Worm (Caenorhabditis elegans): ENCODE results near the gene math-44.
"Not testable (repeated sequence)": the region's sequence is repeated elsewhere in the genome, so short reads cannot be mapped to it uniquely, and the experiment has no call there.

Gene math-44

DNA sequence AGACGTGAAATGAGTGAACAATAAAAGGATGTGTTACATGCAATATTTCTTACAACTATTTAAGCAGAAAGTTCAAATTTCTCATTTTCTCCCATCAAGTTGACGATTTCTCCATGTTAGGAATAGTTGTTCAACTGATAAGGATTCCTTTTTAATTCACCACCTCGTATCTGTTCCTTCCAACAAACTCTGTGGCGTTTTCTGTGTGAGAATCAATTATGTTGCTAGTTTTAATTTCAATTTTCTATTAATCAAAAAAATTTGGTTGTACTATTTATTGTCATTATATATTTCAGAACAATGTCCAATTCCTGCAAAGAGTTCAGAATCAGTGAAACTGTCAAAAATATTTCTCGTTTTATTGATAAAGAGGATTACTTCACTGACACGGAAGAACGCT, at the start of gene math-44:
TSS of gene math-44 (plus strand) at position 301 of the 400 bp plus-strand sequence.
- TF ChIP-seq sma-9 (GFP tag; optimal IDR thresholded peaks at IDR 0.05) (no peak), sma-9 (tag; optimal IDR thresholded peaks at IDR 0.05) (no peak), nhr-77 (tag; optimal IDR thresholded peaks at IDR 0.05) (no peak), ztf-1 (GFP tag; conservative IDR thresholded peaks at IDR 0.05) (no peak), sma-3 (GFP tag; optimal IDR thresholded peaks at IDR 0.05) (no peak), mab-5 (tag; optimal IDR thresholded peaks at IDR 0.05) (no peak), egl-27 (tag; optimal IDR thresholded peaks at IDR 0.05) (no peak), elt-1 (tag; optimal IDR thresholded peaks at IDR 0.05) (no peak), nhr-11 (tag; optimal IDR thresholded peaks at IDR 0.05) (no peak), R02D3.7 (tag; optimal IDR thresholded peaks at IDR 0.05) (no peak), ama-1 (optimal IDR thresholded peaks at IDR 0.05) (no peak), nhr-23 (tag; optimal IDR thresholded peaks at IDR 0.05) (no peak), mdl-1 (tag; optimal IDR thresholded peaks at IDR 0.05) (no peak), dmd-4 (tag; optimal IDR thresholded peaks at IDR 0.05) (no peak), lin-39 (tag; optimal IDR thresholded peaks at IDR 0.05) (no peak), lin-11 (tag; optimal IDR thresholded peaks at IDR 0.05) (no peak), blmp-1 (tag; optimal IDR thresholded peaks at IDR 0.05; ENCODE audit: insufficient read depth) (no peak), snpc-4 (tag; optimal IDR thresholded peaks at IDR 0.05) (no peak)

DNA sequence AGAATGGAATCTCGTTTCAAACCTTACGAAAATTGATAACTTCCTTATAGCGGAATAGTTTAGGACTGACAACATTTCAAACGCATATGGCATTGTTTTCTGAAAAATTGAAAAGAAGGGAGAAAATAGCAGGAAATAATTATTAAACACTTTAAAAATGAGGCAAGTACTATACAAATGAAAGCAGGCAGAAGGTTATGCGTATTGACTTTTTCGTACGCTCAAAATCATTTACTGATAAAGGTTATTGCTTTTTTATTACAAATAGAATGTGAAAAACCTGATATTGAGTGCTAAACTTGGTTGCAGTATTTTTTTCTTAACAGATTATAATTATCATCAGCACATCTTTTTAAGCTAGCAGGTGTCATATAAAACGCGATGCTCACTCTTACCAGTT, 49.5 kb upstream of the math-44 start, which contains the start of gene ZK250.13:
TSS of gene ZK250.13 (minus strand) at position 101 of the 400 bp plus-strand sequence.
- TF ChIP-seq ztf-1 (GFP tag; conservative IDR thresholded peaks at IDR 0.05), result no peak
- no peak for TF ChIP-seq C34F6.9 (tag; optimal IDR thresholded peaks at IDR 0.05)
- TF ChIP-seq nhr-21 (tag; optimal IDR thresholded peaks at IDR 0.05), result no peak
- TF ChIP-seq nhr-11 (tag; optimal IDR thresholded peaks at IDR 0.05), result no peak
- TF ChIP-seq ZK546.5 (tag; optimal IDR thresholded peaks at IDR 0.05), result no peak
- no peak for TF ChIP-seq skn-1 (tag; optimal IDR thresholded peaks at IDR 0.05)
- no peak for TF ChIP-seq aly-2 (tag; optimal IDR thresholded peaks at IDR 0.05)

DNA sequence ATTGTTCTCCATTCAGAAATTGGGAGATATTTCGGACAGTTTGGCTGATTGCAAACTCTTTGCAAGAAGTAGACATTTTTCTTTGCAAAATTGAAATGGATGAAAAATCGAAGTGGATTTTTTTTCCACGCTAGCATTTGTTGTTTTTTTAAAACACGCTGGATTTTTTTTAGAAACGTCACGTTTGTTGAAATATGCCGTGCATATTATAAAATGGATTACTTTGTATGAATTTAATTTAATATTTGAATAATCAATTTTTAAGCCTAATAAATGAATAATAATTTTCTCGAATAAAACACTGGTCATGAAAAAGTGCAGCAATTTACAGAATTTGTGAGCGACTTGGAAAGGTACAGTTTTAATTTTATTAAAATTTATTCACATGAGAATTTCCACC, 44.0 kb upstream of the math-44 start, which contains the start of gene ZK250.14:
TSS of gene ZK250.14 (minus strand) at position 101 of the 400 bp plus-strand sequence.
- TF ChIP-seq dmd-4 (tag; optimal IDR thresholded peaks at IDR 0.05) (no peak), snpc-4 (tag; optimal IDR thresholded peaks at IDR 0.05) (no peak), nhr-12 (tag; optimal IDR thresholded peaks at IDR 0.05) (no peak), nhr-11 (tag; optimal IDR thresholded peaks at IDR 0.05) (no peak), lin-39 (tag; optimal IDR thresholded peaks at IDR 0.05) (no peak), alr-1 (tag; optimal IDR thresholded peaks at IDR 0.05) (no peak), zag-1 (tag; optimal IDR thresholded peaks at IDR 0.05) (no peak)

DNA sequence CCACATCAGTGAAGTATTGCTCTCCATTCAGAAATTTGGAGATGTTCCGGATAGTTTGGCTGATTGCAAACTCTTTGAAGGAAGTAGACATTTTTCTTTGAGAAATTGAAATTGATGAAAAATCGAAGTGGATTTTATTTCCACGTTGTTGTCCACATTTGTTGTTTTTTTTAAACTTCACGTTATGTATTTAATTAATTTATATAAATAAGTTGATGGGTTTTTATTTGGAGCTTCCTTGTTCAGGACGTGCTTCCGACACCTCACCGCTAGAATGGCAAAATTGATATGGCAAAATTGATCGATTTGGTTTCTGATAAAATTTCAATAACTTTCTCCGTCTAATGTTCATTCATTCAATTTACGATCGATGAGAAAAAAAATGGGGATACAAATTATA, 42.7 kb upstream of the math-44 start, which contains the start of gene math-48:
TSS of gene math-48 (minus strand) at position 101 of the 400 bp plus-strand sequence.
- TF ChIP-seq nhr-11 (tag; optimal IDR thresholded peaks at IDR 0.05) (no peak), ztf-11 (tag; optimal IDR thresholded peaks at IDR 0.05) (no peak), lsy-2 (tag; optimal IDR thresholded peaks at IDR 0.05) (no peak), C34F6.9 (tag; optimal IDR thresholded peaks at IDR 0.05) (no peak), crh-2 (tag; optimal IDR thresholded peaks at IDR 0.05) (no peak), nhr-6 (tag; optimal IDR thresholded peaks at IDR 0.05) (no peak), lin-11 (tag; optimal IDR thresholded peaks at IDR 0.05) (no peak), dmd-4 (tag; optimal IDR thresholded peaks at IDR 0.05) (no peak), fos-1 (tag; optimal IDR thresholded peaks at IDR 0.05) (no peak), nhr-129 (tag; optimal IDR thresholded peaks at IDR 0.05) (no peak), nhr-10 (tag; optimal IDR thresholded peaks at IDR 0.05) (no peak), sma-3 (GFP tag; optimal IDR thresholded peaks at IDR 0.05) (no peak), zag-1 (tag; optimal IDR thresholded peaks at IDR 0.05) (no peak), nhr-21 (tag; optimal IDR thresholded peaks at IDR 0.05) (no peak), snpc-4 (tag; optimal IDR thresholded peaks at IDR 0.05) (no peak), blmp-1 (tag; optimal IDR thresholded peaks at IDR 0.05; ENCODE audit: insufficient read depth) (no peak), unc-62 (GFP tag; optimal IDR thresholded peaks at IDR 0.05) (no peak), sem-4 (tag; optimal IDR thresholded peaks at IDR 0.05) (no peak), aly-2 (tag; optimal IDR thresholded peaks at IDR 0.05) (no peak), ZK546.5 (tag; optimal IDR thresholded peaks at IDR 0.05) (no peak)

DNA sequence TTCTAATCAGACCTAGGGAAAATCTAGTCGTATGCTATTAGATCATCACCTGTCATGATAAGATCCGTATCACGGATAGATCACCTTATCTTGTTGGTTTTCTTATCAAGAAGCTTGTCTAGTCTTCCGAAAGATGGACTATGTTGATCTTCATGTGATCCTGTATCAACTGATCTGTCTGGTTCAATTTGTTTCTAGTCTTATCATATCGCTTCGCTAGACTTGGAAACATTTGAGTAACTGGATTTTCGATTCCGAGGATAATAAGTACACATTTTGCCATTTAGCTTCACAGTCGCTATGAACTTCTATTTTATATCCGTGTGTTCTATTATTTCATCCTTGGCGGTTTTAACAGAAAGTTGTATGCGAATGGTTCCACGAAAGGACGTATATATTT, 40.7 kb upstream of the math-44 start, which contains the start of gene ZK250.2:
TSS of gene ZK250.2 (plus strand) at position 301 of the 400 bp plus-strand sequence.
- not testable (repeated sequence) for TF ChIP-seq R02D3.7, gmeb-1, elt-1 (tag; optimal IDR thresholded peaks at IDR 0.05)
